Worm (Caenorhabditis elegans) whole organism, midembryonic: ENCODE data around the gene srg-67.
"Not testable (repeated sequence)": the region's sequence is repeated elsewhere in the genome, so short reads cannot be mapped to it uniquely, and the experiment has no call there.

Experiments used
- T22C8.4 ChIP-seq: fragments of 200-800 bp; sonication (Bioruptor generic); IDR thresholded peaks from 2 replicates; pipeline ENCODE4 v1.3.6; 2022; ENCODE audit warnings: missing genetic modification characterization, missing compliant biosample characterization
- cog-1 ChIP-seq: sonication (generic microtip); optimal IDR thresholded peaks from 2 replicates; lab custom pipeline; 2016; ENCODE audit warnings: missing genetic modification characterization, missing compliant biosample characterization
- flt-1 ChIP-seq: fragments of 200-800 bp; sonication (Bioruptor generic); IDR thresholded peaks from 2 replicates; pipeline ENCODE4 v1.3.6; 2022; ENCODE audit warnings: missing genetic modification characterization, missing compliant biosample characterization
- klf-2 ChIP-seq: fragments of 200-800 bp; sonication (Bioruptor generic); conservative IDR thresholded peaks from 2 replicates; pipeline ENCODE4 v1.3.6; 2022; ENCODE audit warnings: missing genetic modification reagents, missing genetic modification characterization, missing compliant biosample characterization
- med-1 ChIP-seq: sonication (generic microtip); optimal IDR thresholded peaks from 2 replicates; lab custom pipeline; 2017; ENCODE audit warnings: missing genetic modification characterization, mild to moderate bottlenecking, missing compliant biosample characterization, antibody characterized with exemption, missing genetic modification reagents; ENCODE audit not compliant: insufficient read depth
- ref-1 ChIP-seq: fragments of 200-800 bp; sonication (Bioruptor generic); conservative IDR thresholded peaks from 2 replicates; pipeline ENCODE4 v1.3.6; 2022; ENCODE audit warnings: missing genetic modification reagents, missing genetic modification characterization, missing compliant biosample characterization
- tab-1 ChIP-seq: fragments of 200-800 bp; sonication (Bioruptor generic); IDR thresholded peaks from 2 replicates; pipeline ENCODE4 v1.3.6; 2022; ENCODE audit warnings: missing genetic modification characterization, missing compliant biosample characterization
- ztf-23 ChIP-seq: fragments of 200-800 bp; sonication (Bioruptor generic); IDR thresholded peaks from 2 replicates; pipeline ENCODE4 v1.3.6; 2022; ENCODE audit warnings: missing genetic modification reagents, missing genetic modification characterization, missing compliant biosample characterization
- ztf-29 ChIP-seq: fragments of 200-800 bp; sonication (Bioruptor generic); IDR thresholded peaks from 2 replicates; pipeline ENCODE4 v1.3.6; 2022; ENCODE audit warnings: missing genetic modification reagents, missing genetic modification characterization, missing compliant biosample characterization

srg-67 gene

ce11 chrV:5493447-5493846 lies 30.7 kb upstream of the srg-67 start, which contains the start of gene T05C3.2:
Gene T05C3.2, plus strand, starts transcription at chrV:5493747.
- TF ChIP-seq ref-1 (GFP tag; lab: Robert Waterston, UW) (no peak), flt-1 (GFP tag; lab: Robert Waterston, UW) (no peak), ztf-29 (GFP tag; lab: Robert Waterston, UW) (no peak), cog-1 (tag; lab: Kevin White, UChicago) (no peak)

ce11 chrV:5490205-5490604 lies 27.4 kb upstream of the srg-67 start, which contains the start of gene T05C3.6:
Gene T05C3.6, plus strand, starts transcription at chrV:5490445.
- TF ChIP-seq cog-1 (tag; lab: Kevin White, UChicago) (no peak), ztf-23 (GFP tag; lab: Robert Waterston, UW) (no peak), med-1 (no peak)

ce11 chrV:5488766-5489165 lies 26.0 kb upstream of the srg-67 start, which contains the start of gene grl-18:
Gene grl-18, minus strand, starts transcription at chrV:5488866.
- no peak for TF ChIP-seq ztf-29 (GFP tag; lab: Robert Waterston, UW)
- no peak for TF ChIP-seq ref-1 (GFP tag; lab: Robert Waterston, UW)
- TF ChIP-seq med-1: no peak
- TF ChIP-seq tab-1: no peak
- no peak for TF ChIP-seq klf-2
- no peak for TF ChIP-seq flt-1 (GFP tag; lab: Robert Waterston, UW)
- TF ChIP-seq cog-1 (tag; lab: Kevin White, UChicago): no peak
- TF ChIP-seq T22C8.4 (GFP tag; lab: Robert Waterston, UW): no peak
- TF ChIP-seq ztf-23 (GFP tag; lab: Robert Waterston, UW): no peak

- TF ChIP-seq klf-2 (no peak), flt-1 (GFP tag; lab: Robert Waterston, UW) (no peak), ztf-23 (GFP tag; lab: Robert Waterston, UW) (no peak), med-1 (no peak), ref-1 (GFP tag; lab: Robert Waterston, UW) (no peak), tab-1 (no peak), T22C8.4 (GFP tag; lab: Robert Waterston, UW) (no peak)
Measured at ce11 chrV:5487180-5487579, 24.4 kb upstream of the srg-67 start.

- TF ChIP-seq med-1: no peak
- no peak for TF ChIP-seq ztf-23 (GFP tag; lab: Robert Waterston, UW)
- no peak for TF ChIP-seq flt-1 (GFP tag; lab: Robert Waterston, UW)
- no peak for TF ChIP-seq ref-1 (GFP tag; lab: Robert Waterston, UW)
- TF ChIP-seq tab-1: no peak
- no peak for TF ChIP-seq cog-1 (tag; lab: Kevin White, UChicago)
- TF ChIP-seq ztf-29 (GFP tag; lab: Robert Waterston, UW): no peak
- no peak for TF ChIP-seq klf-2
- TF ChIP-seq T22C8.4 (GFP tag; lab: Robert Waterston, UW): no peak
Measured at ce11 chrV:5484866-5485265, 22.1 kb upstream of the srg-67 start, which contains the start of gene srg-65. Gene srg-65, minus strand, starts transcription at chrV:5484966.

- TF ChIP-seq ztf-23 (GFP tag; lab: Robert Waterston, UW) (no peak), klf-2 (no peak), flt-1 (GFP tag; lab: Robert Waterston, UW) (no peak), tab-1 (no peak), cog-1 (tag; lab: Kevin White, UChicago) (no peak), ref-1 (GFP tag; lab: Robert Waterston, UW) (no peak), med-1 (no peak), T22C8.4 (GFP tag; lab: Robert Waterston, UW) (no peak), ztf-29 (GFP tag; lab: Robert Waterston, UW) (no peak)
Measured at ce11 chrV:5482315-5482714, 19.5 kb upstream of the srg-67 start, which contains the start of gene srg-66. Gene srg-66, minus strand, starts transcription at chrV:5482415.

- TF ChIP-seq T22C8.4 (GFP tag; lab: Robert Waterston, UW) (peak; percentile 76), ztf-23 (GFP tag; lab: Robert Waterston, UW) (no peak), med-1 (no peak), ref-1 (GFP tag; lab: Robert Waterston, UW) (no peak)
Measured at ce11 chrV:5477719-5478118, 14.9 kb upstream of the srg-67 start.

- TF ChIP-seq flt-1 (GFP tag; lab: Robert Waterston, UW); ref-1 (GFP tag; lab: Robert Waterston, UW); tab-1: not testable (repeated sequence)
Measured at ce11 chrV:5470930-5471329, 8.1 kb upstream of the srg-67 start, which contains the start of gene ZC317.7. Gene ZC317.7, minus strand, starts transcription at chrV:5471030.

ce11 chrV:5468489-5468888 lies 5.7 kb upstream of the srg-67 start, which contains the start of gene ZC317.6:
Gene ZC317.6, minus strand, starts transcription at chrV:5468589.
- not testable (repeated sequence) for TF ChIP-seq ztf-29 (GFP tag; lab: Robert Waterston, UW); med-1; ref-1 (GFP tag; lab: Robert Waterston, UW)

- TF ChIP-seq ztf-29 (GFP tag; lab: Robert Waterston, UW) (no peak), flt-1 (GFP tag; lab: Robert Waterston, UW) (no peak), ref-1 (GFP tag; lab: Robert Waterston, UW) (no peak), tab-1 (no peak)
Measured at ce11 chrV:5465335-5465734, 2.5 kb upstream of the srg-67 start, which contains the start of gene srg-68. Gene srg-68, minus strand, starts transcription at chrV:5465435.

- TF ChIP-seq tab-1: no peak
- no peak for TF ChIP-seq med-1
- TF ChIP-seq T22C8.4 (GFP tag; lab: Robert Waterston, UW): no peak
- no peak for TF ChIP-seq ztf-29 (GFP tag; lab: Robert Waterston, UW)
- TF ChIP-seq flt-1 (GFP tag; lab: Robert Waterston, UW): no peak
- no peak for TF ChIP-seq ref-1 (GFP tag; lab: Robert Waterston, UW)
- TF ChIP-seq ztf-23 (GFP tag; lab: Robert Waterston, UW): no peak
- no peak for TF ChIP-seq cog-1 (tag; lab: Kevin White, UChicago)
- TF ChIP-seq klf-2: no peak
Measured at ce11 chrV:5459806-5460205, 3.0 kb downstream of the srg-67 start, which contains the start of gene ZC317.2. Gene ZC317.2, plus strand, starts transcription at chrV:5460106.
